Worm (Caenorhabditis elegans) whole organism, L3 larva: ENCODE measurements around the gene npr-4.

Experiments used
- ceh-82 ChIP-seq: fragments of 150-350 bp; optimal IDR thresholded peaks from 2 replicates; lab custom pipeline; 2014; ENCODE audit warnings: missing biosample characterization, missing genetic modification characterization
- egl-27 ChIP-seq: sonication (generic microtip); optimal IDR thresholded peaks from 4 replicates; lab custom pipeline; 2017; ENCODE audit warnings: missing biosample characterization, missing genetic modification reagents, missing genetic modification characterization
- elt-1 ChIP-seq: fragments of 150-350 bp; optimal IDR thresholded peaks from 2 replicates; lab custom pipeline; 2014; ENCODE audit warnings: missing biosample characterization, missing genetic modification characterization
- mdl-1 ChIP-seq: fragments of 150-350 bp; optimal IDR thresholded peaks from 2 replicates; lab custom pipeline; 2014; ENCODE audit warnings: missing biosample characterization, missing genetic modification characterization
- nhr-12 ChIP-seq: fragments of 150-350 bp; optimal IDR thresholded peaks from 2 replicates; lab custom pipeline; 2014; ENCODE audit warnings: missing biosample characterization, missing genetic modification characterization
- nhr-67 ChIP-seq: fragments of 150-350 bp; optimal IDR thresholded peaks from 2 replicates; lab custom pipeline; 2014; ENCODE audit warnings: missing biosample characterization, missing genetic modification characterization
- nhr-76 ChIP-seq: fragments of 150-350 bp; sonication (generic microtip); optimal IDR thresholded peaks from 5 replicates; lab custom pipeline; 2014; ENCODE audit warnings: missing biosample characterization, missing genetic modification characterization
- sea-2 ChIP-seq: fragments of 150-350 bp; sonication (generic microtip); optimal IDR thresholded peaks from 4 replicates; lab custom pipeline; 2014; ENCODE audit warnings: missing biosample characterization, missing genetic modification reagents, missing genetic modification characterization
- skn-1 ChIP-seq: fragments of 150-350 bp; optimal IDR thresholded peaks from 2 replicates; lab custom pipeline; 2014; ENCODE audit warnings: missing biosample characterization, missing genetic modification characterization
- tbx-2 ChIP-seq: sonication (generic microtip); optimal IDR thresholded peaks from 2 replicates; lab custom pipeline; 2016; ENCODE audit warnings: mild to moderate bottlenecking, missing genetic modification characterization, missing compliant biosample characterization

- no peak for TF ChIP-seq mdl-1 (tag; lab: Kevin White, UChicago)
- TF ChIP-seq nhr-76 = no peak
- TF ChIP-seq nhr-12 = no peak
- TF ChIP-seq skn-1 (tag; lab: Kevin White, UChicago) = no peak
- no peak for TF ChIP-seq tbx-2 (tag; lab: Kevin White, UChicago)
- no peak for TF ChIP-seq nhr-67 (tag; lab: Kevin White, UChicago)
- TF ChIP-seq ceh-82 = no peak
- TF ChIP-seq sea-2 = no peak
- no peak for TF ChIP-seq egl-27 (tag; lab: Kevin White, UChicago)
- no peak for TF ChIP-seq elt-1 (tag; lab: Kevin White, UChicago)
Observed at ce11 chrX:12579774-12580173, 28.3 kb upstream of the npr-4 start, which contains the start of gene T24D5.3.
